Worm (Caenorhabditis elegans) whole organism, young adult: ENCODE results near the gene ttr-40.
"Not testable (repeated sequence)": the region's sequence is repeated elsewhere in the genome, so short reads cannot be mapped to it uniquely, and the experiment has no call there.

ENCODE experiments used
- B0019.2 ChIP-seq: fragments of 200-800 bp; sonication (Bioruptor generic); conservative IDR thresholded peaks from 2 replicates; pipeline ENCODE4 v1.3.6; 2022; ENCODE audit warnings: missing genetic modification reagents, missing genetic modification characterization, missing compliant biosample characterization
- C06A6.2 ChIP-seq: fragments of 200-800 bp; sonication (Bioruptor generic); conservative IDR thresholded peaks from 2 replicates; pipeline ENCODE4 v1.3.6; 2022; ENCODE audit warnings: missing genetic modification characterization, missing compliant biosample characterization
- C17E4.6 ChIP-seq: fragments of 200-800 bp; sonication (Bioruptor generic); IDR thresholded peaks from 2 replicates; pipeline ENCODE4 v1.3.6; 2022; ENCODE audit warnings: missing genetic modification reagents, missing genetic modification characterization, missing compliant biosample characterization
- D2030.7 ChIP-seq: fragments of 200-800 bp; sonication (Bioruptor generic); IDR thresholded peaks from 2 replicates; pipeline ENCODE4 v1.3.6; 2022; ENCODE audit warnings: missing genetic modification reagents, missing genetic modification characterization, missing compliant biosample characterization
- F37B4.10 ChIP-seq: fragments of 200-800 bp; sonication (Bioruptor generic); IDR thresholded peaks from 2 replicates; pipeline ENCODE4 v1.3.6; 2022; ENCODE audit warnings: missing genetic modification characterization, missing compliant biosample characterization
- F39B2.1 ChIP-seq: fragments of 200-800 bp; sonication (Bioruptor generic); IDR thresholded peaks from 2 replicates; pipeline ENCODE4 v1.3.6; 2022; ENCODE audit warnings: missing genetic modification reagents, missing genetic modification characterization, missing compliant biosample characterization
- Y53F4B.3 ChIP-seq: fragments of 200-800 bp; sonication (Bioruptor generic); IDR thresholded peaks from 2 replicates; pipeline ENCODE4 v1.3.6; 2022; ENCODE audit warnings: missing genetic modification reagents, missing genetic modification characterization, missing compliant biosample characterization
- Y53G8AR.9 ChIP-seq: fragments of 200-800 bp; sonication (Bioruptor generic); conservative IDR thresholded peaks from 2 replicates; pipeline ENCODE4 v1.3.6; 2022; ENCODE audit warnings: missing genetic modification reagents, missing genetic modification characterization, missing compliant biosample characterization
- Y56A3A.18 ChIP-seq: fragments of 200-800 bp; sonication (Bioruptor generic); IDR thresholded peaks from 2 replicates; pipeline ENCODE4 v1.3.6; 2022; ENCODE audit warnings: missing genetic modification reagents, missing genetic modification characterization, missing compliant biosample characterization
- Y67H2A.10 ChIP-seq: fragments of 200-800 bp; sonication (Bioruptor generic); conservative IDR thresholded peaks from 2 replicates; pipeline ENCODE4 v1.3.6; 2022; ENCODE audit warnings: missing genetic modification reagents, missing genetic modification characterization, missing compliant biosample characterization
- Y95B8A.8 ChIP-seq: fragments of 200-800 bp; sonication (Bioruptor generic); IDR thresholded peaks from 2 replicates; pipeline ENCODE4 v1.3.6; 2022; ENCODE audit warnings: missing genetic modification reagents, missing genetic modification characterization, missing compliant biosample characterization
- aptf-2 ChIP-seq: fragments of 200-800 bp; sonication (Bioruptor generic); conservative IDR thresholded peaks from 2 replicates; pipeline ENCODE4 v1.3.6; 2022; ENCODE audit warnings: missing genetic modification reagents, missing genetic modification characterization, missing compliant biosample characterization
- attf-6 ChIP-seq: fragments of 200-800 bp; sonication (Bioruptor generic); IDR thresholded peaks from 2 replicates; pipeline ENCODE4 v1.3.6; 2022; ENCODE audit warnings: missing genetic modification reagents, missing genetic modification characterization, missing compliant biosample characterization
- bed-1 ChIP-seq: fragments of 200-800 bp; sonication (Bioruptor generic); IDR thresholded peaks from 2 replicates; pipeline ENCODE4 v1.3.6; 2022; ENCODE audit warnings: missing genetic modification reagents, missing genetic modification characterization, missing compliant biosample characterization
- bed-2 ChIP-seq: fragments of 200-800 bp; sonication (Bioruptor generic); IDR thresholded peaks from 2 replicates; pipeline ENCODE4 v1.3.6; 2022; ENCODE audit warnings: missing genetic modification reagents, missing genetic modification characterization, missing compliant biosample characterization
- cebp-1 ChIP-seq, 2 experiments: fragments of 200-800 bp in 1 of 2; sonication (Bioruptor generic) in 1 of 2; sonication (generic microtip) in 1 of 2; IDR thresholded peaks in 1 of 2; optimal IDR thresholded peaks in 1 of 2; 2 replicates each; pipeline versions ENCODE4 v1.3.6 to Lab custom; 2017 to 2022; ENCODE audit warnings: missing compliant biosample characterization in 2 of 2, missing genetic modification characterization in 2 of 2, mild to moderate bottlenecking in 1 of 2, missing genetic modification reagents in 1 of 2, moderate library complexity in 1 of 2
- cebp-2 ChIP-seq: fragments of 200-800 bp; sonication (Bioruptor generic); IDR thresholded peaks from 2 replicates; pipeline ENCODE4 v1.3.6; 2022; ENCODE audit warnings: missing genetic modification characterization, missing compliant biosample characterization
- ceh-100 ChIP-seq: fragments of 200-800 bp; sonication (Bioruptor generic); IDR thresholded peaks from 2 replicates; pipeline ENCODE4 v1.3.6; 2022; ENCODE audit warnings: missing genetic modification reagents, missing genetic modification characterization, missing compliant biosample characterization
- ceh-40 ChIP-seq: fragments of 200-800 bp; sonication (Bioruptor generic); IDR thresholded peaks from 2 replicates; pipeline ENCODE4 v1.3.6; 2022; ENCODE audit warnings: missing genetic modification characterization, missing compliant biosample characterization
- ceh-58 ChIP-seq: fragments of 200-800 bp; sonication (Bioruptor generic); IDR thresholded peaks from 2 replicates; pipeline ENCODE4 v1.3.6; 2022; ENCODE audit warnings: missing genetic modification characterization, missing compliant biosample characterization
- ceh-91 ChIP-seq: fragments of 200-800 bp; sonication (Bioruptor generic); IDR thresholded peaks from 2 replicates; pipeline ENCODE4 v1.3.6; 2022; ENCODE audit warnings: missing genetic modification reagents, missing genetic modification characterization, missing compliant biosample characterization
- egl-44 ChIP-seq: fragments of 200-800 bp; sonication (Bioruptor generic); IDR thresholded peaks from 2 replicates; pipeline ENCODE4 v1.3.6; 2022; ENCODE audit warnings: missing genetic modification reagents, missing genetic modification characterization, missing compliant biosample characterization
- ekl-4 ChIP-seq: fragments of 200-800 bp; sonication (Bioruptor generic); IDR thresholded peaks from 2 replicates; pipeline ENCODE4 v1.3.6; 2022; ENCODE audit warnings: missing genetic modification reagents, missing genetic modification characterization, missing compliant biosample characterization
- hmg-1.2 ChIP-seq: fragments of 200-800 bp; sonication (Bioruptor generic); IDR thresholded peaks from 2 replicates; pipeline ENCODE4 v1.3.6; 2022; ENCODE audit warnings: missing genetic modification reagents, missing genetic modification characterization, missing compliant biosample characterization
- hsf-1 ChIP-seq: fragments of 200-800 bp; sonication (Bioruptor generic); IDR thresholded peaks from 2 replicates; pipeline ENCODE4 v1.3.6; 2022; ENCODE audit warnings: missing genetic modification reagents, missing genetic modification characterization, missing compliant biosample characterization
- lag-1 ChIP-seq: fragments of 200-800 bp; sonication (Bioruptor generic); IDR thresholded peaks from 2 replicates; pipeline ENCODE4 v1.3.6; 2022; ENCODE audit warnings: missing genetic modification reagents, missing genetic modification characterization, missing compliant biosample characterization
- let-526 ChIP-seq: fragments of 200-800 bp; sonication (Bioruptor generic); IDR thresholded peaks from 2 replicates; pipeline ENCODE4 v1.3.6; 2022; ENCODE audit warnings: missing genetic modification reagents, missing genetic modification characterization, missing compliant biosample characterization
- lin-26 ChIP-seq: fragments of 200-800 bp; sonication (Bioruptor generic); IDR thresholded peaks from 2 replicates; pipeline ENCODE4 v1.3.6; 2022; ENCODE audit warnings: missing genetic modification reagents, missing genetic modification characterization, missing compliant biosample characterization
- lir-1 ChIP-seq: fragments of 200-800 bp; sonication (Bioruptor generic); conservative IDR thresholded peaks from 2 replicates; pipeline ENCODE4 v1.3.6; 2022; ENCODE audit warnings: missing genetic modification reagents, missing genetic modification characterization, missing compliant biosample characterization
- madf-3 ChIP-seq: fragments of 200-800 bp; sonication (Bioruptor generic); IDR thresholded peaks from 2 replicates; pipeline ENCODE4 v1.3.6; 2022; ENCODE audit warnings: missing genetic modification reagents, missing genetic modification characterization, missing compliant biosample characterization
- madf-6 ChIP-seq: fragments of 200-800 bp; sonication (Bioruptor generic); IDR thresholded peaks from 2 replicates; pipeline ENCODE4 v1.3.6; 2022; ENCODE audit warnings: missing genetic modification reagents, missing genetic modification characterization, missing compliant biosample characterization
- mcd-1 ChIP-seq: fragments of 200-800 bp; sonication (Bioruptor generic); IDR thresholded peaks from 2 replicates; pipeline ENCODE4 v1.3.6; 2022; ENCODE audit warnings: missing genetic modification reagents, missing genetic modification characterization, missing compliant biosample characterization
- nfya-2 ChIP-seq: fragments of 200-800 bp; sonication (Bioruptor generic); IDR thresholded peaks from 2 replicates; pipeline ENCODE4 v1.3.6; 2022; ENCODE audit warnings: missing genetic modification reagents, missing genetic modification characterization, missing compliant biosample characterization
- nfyb-1 ChIP-seq: fragments of 200-800 bp; sonication (Bioruptor generic); IDR thresholded peaks from 2 replicates; pipeline ENCODE4 v1.3.6; 2022; ENCODE audit warnings: missing genetic modification reagents, missing genetic modification characterization, missing compliant biosample characterization
- nhr-120 ChIP-seq: fragments of 200-800 bp; sonication (Bioruptor generic); IDR thresholded peaks from 2 replicates; pipeline ENCODE4 v1.3.6; 2022; ENCODE audit warnings: missing genetic modification characterization, missing compliant biosample characterization
- pbrm-1 ChIP-seq: fragments of 200-800 bp; sonication (Bioruptor generic); IDR thresholded peaks from 2 replicates; pipeline ENCODE4 v1.3.6; 2022; ENCODE audit warnings: missing genetic modification reagents, missing genetic modification characterization, missing compliant biosample characterization
- rcor-1 ChIP-seq: fragments of 200-800 bp; sonication (Bioruptor generic); IDR thresholded peaks from 2 replicates; pipeline ENCODE4 v1.3.6; 2022; ENCODE audit warnings: missing genetic modification reagents, missing genetic modification characterization, missing compliant biosample characterization
- ztf-25 ChIP-seq: fragments of 200-800 bp; sonication (Bioruptor generic); IDR thresholded peaks from 2 replicates; pipeline ENCODE4 v1.3.6; 2022; ENCODE audit warnings: missing genetic modification reagents, missing genetic modification characterization, missing compliant biosample characterization
- ztf-6 ChIP-seq: fragments of 200-800 bp; sonication (Bioruptor generic); IDR thresholded peaks from 2 replicates; pipeline ENCODE4 v1.3.6; 2022; ENCODE audit warnings: missing genetic modification reagents, missing genetic modification characterization, missing compliant biosample characterization

The ttr-40 gene

DNA sequence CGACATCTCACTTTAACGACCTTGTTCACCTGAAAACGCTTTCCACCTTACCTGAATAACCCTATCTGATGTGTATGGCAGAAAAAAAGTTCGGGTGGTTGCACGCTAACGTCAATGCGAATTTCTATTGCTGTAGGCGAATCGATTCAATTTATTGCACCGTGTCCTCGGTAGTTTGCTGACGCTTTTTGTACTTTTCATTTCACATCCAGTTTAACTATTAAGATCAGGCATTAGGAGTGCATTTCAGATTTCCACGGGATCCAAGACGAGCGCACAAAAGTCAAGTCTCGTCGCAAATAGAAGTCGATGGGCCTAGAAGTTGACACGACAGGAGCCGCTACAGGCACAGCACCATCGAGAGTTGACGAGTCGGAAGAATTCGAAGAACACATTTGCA is 13.0 kb downstream of the ttr-40 start (continued):
- TF ChIP-seq egl-44 (GFP tag; lab: Robert Waterston, UW): 0 out of 2 replicates have a peak, but pooled peaks have one; percentile 41
- peak; percentile 87 for TF ChIP-seq nfyb-1 (GFP tag; lab: Robert Waterston, UW)
- TF ChIP-seq mcd-1 (GFP tag; lab: Robert Waterston, UW): peak; percentile 58
- TF ChIP-seq ceh-40: 0 out of 2 replicates have a peak, but pooled peaks have one; percentile 35
- TF ChIP-seq C06A6.2 (GFP tag; lab: Robert Waterston, UW): peak; percentile 75
- peak; percentile 37 for TF ChIP-seq D2030.7
- TF ChIP-seq C17E4.6: peak; percentile 93
- 0 out of 2 replicates have a peak, but pooled peaks have one; percentile 15 for TF ChIP-seq bed-2 (GFP tag; lab: Robert Waterston, UW)
- TF ChIP-seq ekl-4 (GFP tag; lab: Robert Waterston, UW): peak; percentile 83
- 0 out of 2 replicates have a peak, but pooled peaks have one; percentile 16 for TF ChIP-seq ztf-25 (GFP tag; lab: Robert Waterston, UW)
- peak; percentile 85; the same call in 1 of the 2 replicates for TF ChIP-seq nfya-2
- peak; percentile 70 for TF ChIP-seq rcor-1 (GFP tag; lab: Robert Waterston, UW)
- peak; percentile 75 for TF ChIP-seq attf-6 (GFP tag; lab: Robert Waterston, UW)
- peak; percentile 70 for TF ChIP-seq hsf-1 (GFP tag; lab: Robert Waterston, UW)
- TF ChIP-seq F39B2.1 (GFP tag; lab: Robert Waterston, UW): peak; percentile 88; the same call in 1 of the 2 replicates
- peak; percentile 87 for TF ChIP-seq pbrm-1 (GFP tag; lab: Robert Waterston, UW)
- TF ChIP-seq let-526 (GFP tag; lab: Robert Waterston, UW): peak; percentile 72; the same call in 1 of the 2 replicates
- 0 out of 2 replicates have a peak, but pooled peaks have one; percentile 24 for TF ChIP-seq lir-1 (GFP tag; lab: Robert Waterston, UW)
- TF ChIP-seq Y95B8A.8 (GFP tag; lab: Robert Waterston, UW): peak; percentile 93
- TF ChIP-seq cebp-2: peak; percentile 95
- TF ChIP-seq B0019.2: 0 out of 2 replicates have a peak, but pooled peaks have one; percentile 17
- TF ChIP-seq Y56A3A.18 (GFP tag; lab: Robert Waterston, UW): peak; percentile 96
- peak; percentile 70 for TF ChIP-seq madf-6 (GFP tag; lab: Robert Waterston, UW)
- peak; percentile 43; the same call in 1 of the 2 replicates for TF ChIP-seq ceh-91 (GFP tag; lab: Robert Waterston, UW)
- TF ChIP-seq Y53G8AR.9 (GFP tag; lab: Robert Waterston, UW): peak; percentile 97
- TF ChIP-seq ceh-100 (GFP tag; lab: Robert Waterston, UW): peak; percentile 59; the same call in 1 of the 2 replicates
- 0 out of 2 replicates have a peak, but pooled peaks have one; percentile 37 for TF ChIP-seq aptf-2 (GFP tag; lab: Robert Waterston, UW)
- peak; percentile 76; the same call in 1 of the 2 replicates for TF ChIP-seq lin-26 (GFP tag; lab: Robert Waterston, UW)

DNA sequence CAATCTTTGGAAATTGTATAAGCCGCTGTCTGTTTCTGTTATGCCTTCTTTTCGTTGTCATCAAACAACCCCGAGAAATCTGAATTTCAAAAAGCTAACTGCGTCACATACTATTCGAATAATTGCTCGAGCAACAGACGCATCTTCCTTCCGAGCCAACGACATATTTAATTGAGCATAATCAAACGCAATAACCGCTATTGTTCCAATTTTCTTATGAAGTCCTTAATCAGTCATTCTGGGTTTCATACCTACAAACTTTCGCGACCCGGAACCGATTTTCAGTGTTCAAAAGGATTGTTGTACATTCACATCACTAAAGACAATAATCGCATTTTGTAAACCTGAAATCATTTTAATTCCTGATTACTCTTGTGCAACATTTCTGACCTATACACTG is 13.5 kb downstream of the ttr-40 start:
- TF ChIP-seq ceh-40 (peak; percentile 71; the same call in 1 of the 2 replicates), Y56A3A.18 (GFP tag; lab: Robert Waterston, UW) (peak; percentile 93), F37B4.10 (GFP tag; lab: Robert Waterston, UW) (0 out of 2 replicates have a peak, but pooled peaks have one; percentile 44), egl-44 (GFP tag; lab: Robert Waterston, UW) (peak; percentile 68), lag-1 (GFP tag; lab: Robert Waterston, UW) (peak; percentile 73; the same call in 1 of the 2 replicates), lir-1 (GFP tag; lab: Robert Waterston, UW) (0 out of 2 replicates have a peak, but pooled peaks have one; percentile 39), nfyb-1 (GFP tag; lab: Robert Waterston, UW) (peak; percentile 90), B0019.2 (peak; percentile 59), rcor-1 (GFP tag; lab: Robert Waterston, UW) (peak; percentile 45; the same call in 1 of the 2 replicates), Y53F4B.3 (GFP tag; lab: Robert Waterston, UW) (peak; percentile 82), F39B2.1 (GFP tag; lab: Robert Waterston, UW) (peak; percentile 85), attf-6 (GFP tag; lab: Robert Waterston, UW) (0 out of 2 replicates have a peak, but pooled peaks have one; percentile 37), C06A6.2 (GFP tag; lab: Robert Waterston, UW) (peak; percentile 90), madf-3 (GFP tag; lab: Robert Waterston, UW) (peak; percentile 91), let-526 (GFP tag; lab: Robert Waterston, UW) (peak; percentile 58; the same call in 1 of the 2 replicates), pbrm-1 (GFP tag; lab: Robert Waterston, UW) (peak; percentile 88), mcd-1 (GFP tag; lab: Robert Waterston, UW) (peak; percentile 27; the same call in 1 of the 2 replicates), lin-26 (GFP tag; lab: Robert Waterston, UW) (peak; percentile 75; the same call in 1 of the 2 replicates), ztf-6 (GFP tag; lab: Robert Waterston, UW) (0 out of 2 replicates have a peak, but pooled peaks have one; percentile 18), cebp-2 (peak; percentile 92), nfya-2 (0 out of 2 replicates have a peak, but pooled peaks have one; percentile 53), ekl-4 (GFP tag; lab: Robert Waterston, UW) (peak; percentile 82), hmg-1.2 (GFP tag; lab: Robert Waterston, UW) (peak; percentile 63), C17E4.6 (peak; percentile 56; the same call in 1 of the 2 replicates), D2030.7 (peak; percentile 47; the same call in 1 of the 2 replicates), nhr-120 (GFP tag; lab: Robert Waterston, UW) (peak; percentile 89; the same call in 1 of the 2 replicates), bed-1 (GFP tag; lab: Robert Waterston, UW) (0 out of 2 replicates have a peak, but pooled peaks have one; percentile 83), Y67H2A.10 (GFP tag; lab: Robert Waterston, UW) (peak; percentile 68), cebp-1 (GFP tag; IDR thresholded peaks at IDR 0.05; lab: Robert Waterston, UW) (peak; percentile 78), aptf-2 (GFP tag; lab: Robert Waterston, UW) (0 out of 2 replicates have a peak, but pooled peaks have one; percentile 12), ceh-58 (GFP tag; lab: Robert Waterston, UW) (peak; percentile 87; the same call in 1 of the 2 replicates), hsf-1 (GFP tag; lab: Robert Waterston, UW) (peak; percentile 73; the same call in 1 of the 2 replicates)
- TF ChIP-seq cebp-1 (tag; optimal IDR thresholded peaks at IDR 0.05; lab: Kevin White, UChicago): not testable (repeated sequence)
